Worm (Caenorhabditis elegans) whole organism, L2 larva: Measurements from ENCODE around the gene C33G3.6.

Source experiments
- C34F6.9 ChIP-seq: fragments of 150-350 bp; optimal IDR thresholded peaks from 2 replicates; lab custom pipeline; 2014; ENCODE audit warnings: missing biosample characterization, missing genetic modification characterization
- F13H6.1 ChIP-seq: sonication (generic microtip); optimal IDR thresholded peaks from 2 replicates; lab custom pipeline; 2016; ENCODE audit warnings: missing genetic modification characterization, missing compliant biosample characterization
- R02D3.7 ChIP-seq: fragments of 150-350 bp; optimal IDR thresholded peaks from 2 replicates; lab custom pipeline; 2014; ENCODE audit warnings: missing biosample characterization, missing genetic modification characterization
- Y55F3AM.14 ChIP-seq: fragments of 200-800 bp; sonication (Bioruptor generic); optimal IDR thresholded peaks from 2 replicates; lab custom pipeline; 2018; ENCODE audit warnings: mild to moderate bottlenecking, missing genetic modification characterization, missing compliant biosample characterization
- ZK546.5 ChIP-seq: sonication (generic microtip); optimal IDR thresholded peaks from 2 replicates; lab custom pipeline; 2017; ENCODE audit warnings: missing biosample characterization, missing genetic modification characterization
- alr-1 ChIP-seq: fragments of 150-350 bp; optimal IDR thresholded peaks from 2 replicates; lab custom pipeline; 2014; ENCODE audit warnings: missing biosample characterization, missing genetic modification characterization
- aly-2 ChIP-seq: fragments of 150-350 bp; optimal IDR thresholded peaks from 2 replicates; lab custom pipeline; 2014; ENCODE audit warnings: missing biosample characterization, missing genetic modification characterization
- blmp-1 ChIP-seq: sonication (generic microtip); optimal IDR thresholded peaks from 2 replicates; lab custom pipeline; 2017; ENCODE audit warnings: missing genetic modification characterization, mild to moderate bottlenecking, missing compliant biosample characterization, antibody characterized with exemption, moderate library complexity; ENCODE audit not compliant: insufficient read depth
- ceh-82 ChIP-seq: fragments of 150-350 bp; optimal IDR thresholded peaks from 2 replicates; lab custom pipeline; 2014; ENCODE audit warnings: missing biosample characterization, missing genetic modification characterization
- crh-2 ChIP-seq: sonication (generic microtip); optimal IDR thresholded peaks from 2 replicates; lab custom pipeline; 2017; ENCODE audit warnings: missing biosample characterization, missing genetic modification characterization
- egl-27 ChIP-seq: sonication (generic microtip); optimal IDR thresholded peaks from 3 replicates; lab custom pipeline; 2017; ENCODE audit warnings: missing biosample characterization, missing genetic modification reagents, missing genetic modification characterization
- fos-1 ChIP-seq: fragments of 150-350 bp; optimal IDR thresholded peaks from 2 replicates; lab custom pipeline; 2014; ENCODE audit warnings: missing biosample characterization, missing genetic modification characterization
- gmeb-1 ChIP-seq: fragments of 150-350 bp; optimal IDR thresholded peaks from 2 replicates; lab custom pipeline; 2014; ENCODE audit warnings: missing biosample characterization, missing genetic modification characterization
- lin-11 ChIP-seq: fragments of 150-350 bp; sonication (generic microtip); optimal IDR thresholded peaks from 2 replicates; lab custom pipeline; 2014; ENCODE audit warnings: missing biosample characterization, missing genetic modification characterization, inconsistent platforms, mixed read lengths
- lin-13 ChIP-seq: fragments of 150-350 bp; optimal IDR thresholded peaks from 2 replicates; lab custom pipeline; 2014; ENCODE audit warnings: missing biosample characterization, missing genetic modification reagents, missing genetic modification characterization
- lin-39 ChIP-seq: fragments of 150-350 bp; optimal IDR thresholded peaks from 2 replicates; lab custom pipeline; 2014; ENCODE audit warnings: missing biosample characterization, missing genetic modification reagents, missing genetic modification characterization
- lsy-2 ChIP-seq, 2 experiments: fragments of 150-350 bp in 1 of 2; sonication (generic microtip) in 1 of 2; optimal IDR thresholded peaks; 2 replicates each; lab custom pipeline; 2014 to 2017; ENCODE audit warnings: missing biosample characterization in 2 of 2, missing genetic modification characterization in 2 of 2
- nhr-10 ChIP-seq: sonication (generic microtip); optimal IDR thresholded peaks from 2 replicates; lab custom pipeline; 2017; ENCODE audit warnings: missing biosample characterization, missing genetic modification characterization
- nhr-11 ChIP-seq: fragments of 150-350 bp; optimal IDR thresholded peaks from 2 replicates; lab custom pipeline; 2014; ENCODE audit warnings: missing biosample characterization, missing genetic modification characterization
- nhr-12 ChIP-seq: fragments of 150-350 bp; optimal IDR thresholded peaks from 2 replicates; lab custom pipeline; 2014; ENCODE audit warnings: missing biosample characterization, missing genetic modification characterization
- nhr-129 ChIP-seq: fragments of 150-350 bp; optimal IDR thresholded peaks from 2 replicates; lab custom pipeline; 2014; ENCODE audit warnings: missing biosample characterization, missing genetic modification characterization
- nhr-21 ChIP-seq: fragments of 150-350 bp; optimal IDR thresholded peaks from 2 replicates; lab custom pipeline; 2014; ENCODE audit warnings: missing biosample characterization, missing genetic modification characterization
- nhr-23 ChIP-seq: fragments of 150-350 bp; optimal IDR thresholded peaks from 2 replicates; lab custom pipeline; 2014; ENCODE audit warnings: missing biosample characterization, missing genetic modification reagents, missing genetic modification characterization
- nhr-25 ChIP-seq: fragments of 150-350 bp; sonication (generic microtip); optimal IDR thresholded peaks from 3 replicates; lab custom pipeline; 2014; ENCODE audit warnings: missing biosample characterization, missing genetic modification characterization
- nhr-6 ChIP-seq: fragments of 150-350 bp; optimal IDR thresholded peaks from 2 replicates; lab custom pipeline; 2014; ENCODE audit warnings: missing biosample characterization, missing genetic modification characterization
- nhr-77 ChIP-seq: fragments of 150-350 bp; optimal IDR thresholded peaks from 2 replicates; lab custom pipeline; 2014; ENCODE audit warnings: missing biosample characterization, missing genetic modification characterization
- sem-4 ChIP-seq: fragments of 150-350 bp; optimal IDR thresholded peaks from 2 replicates; lab custom pipeline; 2014; ENCODE audit warnings: missing biosample characterization, missing genetic modification reagents, missing genetic modification characterization
- sma-3 ChIP-seq: sonication (generic microtip); optimal IDR thresholded peaks from 2 replicates; lab custom pipeline; 2016; ENCODE audit warnings: missing genetic modification reagents, missing genetic modification characterization, missing compliant biosample characterization
- sma-9 ChIP-seq, 2 experiments: fragments of 150-350 bp in 1 of 2; sonication (generic microtip) in 1 of 2; optimal IDR thresholded peaks; 2 replicates each; lab custom pipeline; 2014 to 2016; ENCODE audit warnings: missing genetic modification characterization in 2 of 2, mild to moderate bottlenecking in 1 of 2, missing biosample characterization in 1 of 2, missing compliant biosample characterization in 1 of 2, missing genetic modification reagents in 1 of 2, moderate library complexity in 1 of 2
- snpc-4 ChIP-seq: fragments of 150-350 bp; optimal IDR thresholded peaks from 2 replicates; lab custom pipeline; 2014; ENCODE audit warnings: missing biosample characterization, missing genetic modification characterization
- unc-39 ChIP-seq: fragments of 150-350 bp; optimal IDR thresholded peaks from 2 replicates; lab custom pipeline; 2014; ENCODE audit warnings: missing biosample characterization, missing genetic modification characterization
- unc-55 ChIP-seq: fragments of 150-350 bp; sonication (generic microtip); optimal IDR thresholded peaks from 3 replicates; lab custom pipeline; 2014; ENCODE audit warnings: missing biosample characterization, missing genetic modification reagents, missing genetic modification characterization
- unc-62 ChIP-seq: fragments of 150-350 bp; optimal IDR thresholded peaks from 2 replicates; lab custom pipeline; 2014; ENCODE audit warnings: missing biosample characterization, missing genetic modification reagents, missing genetic modification characterization
- ztf-1 ChIP-seq: fragments of 200-800 bp; sonication (Bioruptor generic); conservative IDR thresholded peaks from 2 replicates; pipeline ENCODE4 v1.3.6; 2022; ENCODE audit warnings: missing genetic modification characterization, missing compliant biosample characterization
- ztf-4 ChIP-seq: fragments of 150-350 bp; optimal IDR thresholded peaks from 2 replicates; lab custom pipeline; 2014; ENCODE audit warnings: missing biosample characterization, missing genetic modification characterization

Gene C33G3.6

DNA sequence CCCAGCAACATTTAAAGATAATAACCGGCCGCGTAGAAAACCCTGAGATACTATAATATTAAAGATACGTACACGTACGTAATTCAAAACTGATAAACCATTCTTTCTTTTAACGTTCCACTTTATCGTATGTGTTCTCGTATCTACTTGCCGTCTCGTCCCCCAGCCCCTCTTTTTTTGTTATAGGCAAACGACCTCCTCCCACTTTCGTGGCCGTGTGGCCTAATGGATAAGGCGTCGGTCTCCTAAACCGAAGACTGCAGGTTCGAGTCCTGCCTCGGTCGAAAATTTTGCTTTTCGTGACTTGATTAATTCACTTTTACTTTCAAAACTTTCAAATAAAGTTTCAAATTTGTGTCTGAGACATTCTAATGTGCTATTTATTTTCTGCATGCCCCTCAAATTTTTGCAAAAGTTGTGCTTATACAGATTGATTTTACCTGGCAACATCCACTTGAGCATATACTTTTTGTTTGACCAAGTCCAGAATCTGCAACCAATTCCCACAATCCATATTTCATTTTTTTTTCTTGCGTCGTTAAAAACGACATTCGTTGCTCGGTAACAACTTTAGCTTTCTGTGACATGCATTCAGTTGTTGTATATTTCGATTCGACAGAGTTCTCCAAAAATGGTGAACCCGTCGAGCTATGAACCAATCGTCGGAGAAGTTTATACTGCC, 31.5 kb upstream of the C33G3.6 start, which contains the start of gene F28H6.7:
TSS of gene F28H6.7 (plus strand) at position 632 of the 682 bp plus-strand sequence.
- TF ChIP-seq fos-1 (tag; lab: Kevin White, UChicago), result peak; percentile 57
- TF ChIP-seq lin-13 (GFP tag; lab: Kevin White, UChicago), result peak; percentile 29
- peak; percentile 25 for TF ChIP-seq nhr-11 (tag; lab: Kevin White, UChicago)
- no peak for TF ChIP-seq nhr-6 (tag; lab: Kevin White, UChicago)
- peak; percentile 11 for TF ChIP-seq crh-2 (tag; lab: Kevin White, UChicago)
- no peak for TF ChIP-seq blmp-1 (tag; lab: Kevin White, UChicago)
- peak; percentile 30 for TF ChIP-seq F13H6.1
- TF ChIP-seq nhr-12 (tag; lab: Kevin White, UChicago), result no peak
- TF ChIP-seq nhr-21 (tag; lab: Kevin White, UChicago), result peak; percentile 51
- peak; percentile 54 for TF ChIP-seq nhr-129 (tag; lab: Kevin White, UChicago)
- TF ChIP-seq egl-27, result no peak
- TF ChIP-seq unc-62 (GFP tag; lab: Kevin White, UChicago), result no peak
- TF ChIP-seq aly-2 (tag; lab: Kevin White, UChicago), result no peak
- TF ChIP-seq alr-1 (tag; lab: Kevin White, UChicago), result no peak
- no peak for TF ChIP-seq lin-39 (tag; lab: Kevin White, UChicago)
- TF ChIP-seq Y55F3AM.14 (GFP tag; lab: Kevin White, UChicago), result peak; percentile 42
- TF ChIP-seq unc-55 (GFP tag; lab: Kevin White, UChicago), result peak; percentile 20
- TF ChIP-seq ZK546.5 (tag; lab: Kevin White, UChicago), result no peak
- TF ChIP-seq sma-3 (GFP tag; lab: Kevin White, UChicago), result peak; percentile 50
- no peak for TF ChIP-seq C34F6.9 (tag; lab: Kevin White, UChicago)
- TF ChIP-seq snpc-4 (tag; lab: Kevin White, UChicago), result no peak
- TF ChIP-seq gmeb-1 (tag; lab: Kevin White, UChicago), result no peak
- no peak for TF ChIP-seq ztf-1 (GFP tag; lab: Robert Waterston, UW)
- TF ChIP-seq sma-9 (GFP tag; optimal IDR thresholded peaks at IDR 0.05; lab: Kevin White, UChicago), result peak; percentile 61
- TF ChIP-seq sma-9 (tag; optimal IDR thresholded peaks at IDR 0.05; lab: Kevin White, UChicago), result no peak

DNA sequence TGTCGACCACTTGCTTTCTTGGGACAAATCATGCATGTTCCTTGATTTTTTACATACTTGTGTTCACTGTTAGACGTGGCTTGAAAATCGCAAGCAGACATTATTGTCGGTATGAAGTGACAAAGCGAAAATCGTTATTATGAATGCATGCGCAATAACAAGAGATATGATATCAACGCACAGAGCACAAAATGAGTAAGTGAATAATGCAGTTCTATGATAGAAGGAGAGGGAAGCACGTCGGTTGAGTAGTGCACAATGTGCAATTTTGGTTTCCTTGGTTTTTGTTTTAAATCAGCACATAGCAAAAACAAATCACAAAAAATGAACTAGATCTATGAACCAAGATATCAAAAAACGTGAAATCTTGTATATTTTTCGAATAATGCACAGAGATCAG, 29.2 kb upstream of the C33G3.6 start, which contains the start of gene nhr-281:
TSS of gene nhr-281 (minus strand) at position 101 of the 400 bp plus-strand sequence.
- no peak for TF ChIP-seq unc-62 (GFP tag; lab: Kevin White, UChicago)
- TF ChIP-seq lsy-2 (tag; optimal IDR thresholded peaks at IDR 0.05; lab: Kevin White, UChicago), result no peak
- no peak for TF ChIP-seq nhr-10 (tag; lab: Kevin White, UChicago)

DNA sequence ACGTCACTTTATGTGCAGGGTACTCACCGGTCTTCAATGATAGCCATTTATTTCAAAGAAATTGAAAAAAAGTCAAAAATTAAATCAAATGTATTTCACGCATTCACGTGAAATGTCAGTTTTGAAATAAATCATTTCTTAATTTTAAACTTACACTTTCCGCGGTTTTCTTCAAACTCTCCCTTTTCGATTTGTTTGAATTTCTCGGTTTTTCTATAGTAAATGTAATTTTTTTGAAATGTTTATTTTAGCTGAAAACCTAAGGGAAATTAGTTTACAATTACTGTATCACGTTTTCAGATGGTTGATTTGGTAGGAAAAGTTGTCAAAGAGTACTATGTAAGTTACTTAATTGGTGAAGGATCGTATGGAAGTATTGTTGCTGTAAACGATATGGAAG, 24.1 kb upstream of the C33G3.6 start, which contains the start of gene F16B12.7:
TSS of gene F16B12.7 (plus strand) at position 301 of the 400 bp plus-strand sequence.
- no peak for TF ChIP-seq R02D3.7 (tag; lab: Kevin White, UChicago)
- no peak for TF ChIP-seq ztf-4 (tag; lab: Kevin White, UChicago)
- no peak for TF ChIP-seq sma-9 (GFP tag; optimal IDR thresholded peaks at IDR 0.05; lab: Kevin White, UChicago)
- TF ChIP-seq sma-9 (tag; optimal IDR thresholded peaks at IDR 0.05; lab: Kevin White, UChicago), result no peak
- no peak for TF ChIP-seq egl-27
- TF ChIP-seq sma-3 (GFP tag; lab: Kevin White, UChicago), result no peak
- TF ChIP-seq nhr-25 (tag; lab: Kevin White, UChicago), result no peak
- no peak for TF ChIP-seq nhr-21 (tag; lab: Kevin White, UChicago)
- TF ChIP-seq lin-11 (tag; lab: Kevin White, UChicago), result no peak
- no peak for TF ChIP-seq fos-1 (tag; lab: Kevin White, UChicago)
- TF ChIP-seq ztf-1 (GFP tag; lab: Robert Waterston, UW), result no peak
- TF ChIP-seq nhr-23 (tag; lab: Kevin White, UChicago), result no peak
- no peak for TF ChIP-seq snpc-4 (tag; lab: Kevin White, UChicago)
- TF ChIP-seq unc-39 (tag; lab: Kevin White, UChicago), result no peak
- TF ChIP-seq ceh-82, result no peak
- no peak for TF ChIP-seq unc-55 (GFP tag; lab: Kevin White, UChicago)
- no peak for TF ChIP-seq sem-4 (tag; lab: Kevin White, UChicago)
- TF ChIP-seq unc-62 (GFP tag; lab: Kevin White, UChicago), result no peak
- no peak for TF ChIP-seq nhr-77 (tag; lab: Kevin White, UChicago)
